Worm (Caenorhabditis elegans): ENCODE data around the gene pro-2.

ce11 chrII:10316119-10316518 is 28.8 kb downstream of the pro-2 start, which contains the start of gene gcy-5:
- no peak for TF ChIP-seq ama-1 (optimal IDR thresholded peaks at IDR 0.05)
- TF ChIP-seq ceh-13 (GFP tag; optimal IDR thresholded peaks at IDR 0.05), result no peak
- TF ChIP-seq tbx-11 (GFP tag; IDR thresholded peaks at IDR 0.05), result no peak
- TF ChIP-seq flt-1 (GFP tag; IDR thresholded peaks at IDR 0.05), result no peak
- TF ChIP-seq pes-1 (GFP tag; IDR thresholded peaks at IDR 0.05), result no peak
- TF ChIP-seq B0310.2 (tag; optimal IDR thresholded peaks at IDR 0.05), result no peak
- TF ChIP-seq sea-1 (GFP tag; conservative IDR thresholded peaks at IDR 0.05), result no peak
- TF ChIP-seq ceh-36 (tag; optimal IDR thresholded peaks at IDR 0.05), result no peak
- TF ChIP-seq tbx-37 (GFP tag; conservative IDR thresholded peaks at IDR 0.05), result no peak
- no peak for TF ChIP-seq hmg-4 (GFP tag; optimal IDR thresholded peaks at IDR 0.05)
- TF ChIP-seq F13C5.2 (tag; optimal IDR thresholded peaks at IDR 0.05), result no peak
- no peak for TF ChIP-seq hnd-1 (tag; optimal IDR thresholded peaks at IDR 0.05)
